Worm (Caenorhabditis elegans) whole organism, young adult: ENCODE results near the gene B0252.8.

Source experiments
- B0035.1 ChIP-seq: sonication (generic microtip); optimal IDR thresholded peaks from 2 replicates; lab custom pipeline; 2016; ENCODE audit warnings: missing genetic modification characterization, mild to moderate bottlenecking, missing compliant biosample characterization, missing genotype, missing genetic modification reagents
- C06A6.2 ChIP-seq: fragments of 200-800 bp; sonication (Bioruptor generic); conservative IDR thresholded peaks from 2 replicates; pipeline ENCODE4 v1.3.6; 2022; ENCODE audit warnings: missing genetic modification characterization, missing compliant biosample characterization
- F10E7.11 ChIP-seq: sonication (generic microtip); optimal IDR thresholded peaks from 2 replicates; lab custom pipeline; 2017; ENCODE audit warnings: mild to moderate bottlenecking, missing genetic modification characterization, moderate library complexity, missing compliant biosample characterization
- F22D6.2 ChIP-seq: sonication (generic microtip); optimal IDR thresholded peaks from 2 replicates; lab custom pipeline; 2016; ENCODE audit warnings: mild to moderate bottlenecking, missing genetic modification characterization, missing compliant biosample characterization
- F39B2.1 ChIP-seq: fragments of 200-800 bp; sonication (Bioruptor generic); IDR thresholded peaks from 2 replicates; pipeline ENCODE4 v1.3.6; 2022; ENCODE audit warnings: missing genetic modification reagents, missing genetic modification characterization, missing compliant biosample characterization
- F57A8.1 ChIP-seq: fragments of 200-800 bp; sonication (Bioruptor generic); optimal IDR thresholded peaks from 2 replicates; lab custom pipeline; 2018; ENCODE audit warnings: mild to moderate bottlenecking, missing genetic modification characterization, moderate library complexity, missing compliant biosample characterization
- T26A5.8 ChIP-seq: sonication (generic microtip); optimal IDR thresholded peaks from 2 replicates; lab custom pipeline; 2016; ENCODE audit warnings: missing genetic modification characterization, missing compliant biosample characterization
- Y67H2A.10 ChIP-seq: fragments of 200-800 bp; sonication (Bioruptor generic); conservative IDR thresholded peaks from 2 replicates; pipeline ENCODE4 v1.3.6; 2022; ENCODE audit warnings: missing genetic modification reagents, missing genetic modification characterization, missing compliant biosample characterization
- Y95B8A.8 ChIP-seq: fragments of 200-800 bp; sonication (Bioruptor generic); IDR thresholded peaks from 2 replicates; pipeline ENCODE4 v1.3.6; 2022; ENCODE audit warnings: missing genetic modification reagents, missing genetic modification characterization, missing compliant biosample characterization
- ZK185.1 ChIP-seq: sonication (generic microtip); optimal IDR thresholded peaks from 2 replicates; lab custom pipeline; 2016; ENCODE audit warnings: mild to moderate bottlenecking, missing genetic modification characterization, missing compliant biosample characterization; ENCODE audit not compliant: poor library complexity, severe bottlenecking
- atf-7 ChIP-seq: sonication (generic microtip); optimal IDR thresholded peaks from 2 replicates; lab custom pipeline; 2017; ENCODE audit warnings: mild to moderate bottlenecking, missing genetic modification characterization, missing compliant biosample characterization
- attf-3 ChIP-seq: fragments of 200-800 bp; sonication (Bioruptor generic); conservative IDR thresholded peaks from 2 replicates; pipeline ENCODE4 v1.3.6; 2022; ENCODE audit warnings: missing genetic modification reagents, missing genetic modification characterization, missing compliant biosample characterization
- attf-5 ChIP-seq: fragments of 200-800 bp; sonication (Bioruptor generic); optimal IDR thresholded peaks from 2 replicates; lab custom pipeline; 2018; ENCODE audit warnings: mild to moderate bottlenecking, missing genetic modification characterization, missing compliant biosample characterization
- bed-1 ChIP-seq: fragments of 200-800 bp; sonication (Bioruptor generic); IDR thresholded peaks from 2 replicates; pipeline ENCODE4 v1.3.6; 2022; ENCODE audit warnings: missing genetic modification reagents, missing genetic modification characterization, missing compliant biosample characterization
- ceh-100 ChIP-seq: fragments of 200-800 bp; sonication (Bioruptor generic); IDR thresholded peaks from 2 replicates; pipeline ENCODE4 v1.3.6; 2022; ENCODE audit warnings: missing genetic modification reagents, missing genetic modification characterization, missing compliant biosample characterization
- ceh-40 ChIP-seq: fragments of 200-800 bp; sonication (Bioruptor generic); IDR thresholded peaks from 2 replicates; pipeline ENCODE4 v1.3.6; 2022; ENCODE audit warnings: missing genetic modification characterization, missing compliant biosample characterization
- die-1 ChIP-seq: sonication (generic microtip); optimal IDR thresholded peaks from 2 replicates; lab custom pipeline; 2016; ENCODE audit warnings: missing genotype, mild to moderate bottlenecking, missing genetic modification characterization, missing compliant biosample characterization
- efl-1 ChIP-seq: fragments of 150-350 bp; optimal IDR thresholded peaks from 2 replicates; lab custom pipeline; 2014; ENCODE audit warnings: missing biosample characterization, missing genetic modification reagents, missing genetic modification characterization
- egl-18 ChIP-seq: fragments of 200-800 bp; sonication (Bioruptor generic); IDR thresholded peaks from 2 replicates; pipeline ENCODE4 v1.3.6; 2022; ENCODE audit warnings: missing genetic modification reagents, missing genetic modification characterization, missing compliant biosample characterization
- egrh-3 ChIP-seq: fragments of 200-800 bp; sonication (Bioruptor generic); IDR thresholded peaks from 2 replicates; pipeline ENCODE4 v1.3.6; 2022; ENCODE audit warnings: missing genetic modification reagents, missing genetic modification characterization, missing compliant biosample characterization
- ekl-4 ChIP-seq: fragments of 200-800 bp; sonication (Bioruptor generic); IDR thresholded peaks from 2 replicates; pipeline ENCODE4 v1.3.6; 2022; ENCODE audit warnings: missing genetic modification reagents, missing genetic modification characterization, missing compliant biosample characterization
- gei-17 ChIP-seq: fragments of 200-800 bp; sonication (Bioruptor generic); optimal IDR thresholded peaks from 2 replicates; lab custom pipeline; 2018; ENCODE audit warnings: mild to moderate bottlenecking, missing genetic modification characterization, missing compliant biosample characterization
- hlh-12 ChIP-seq: sonication (generic microtip); optimal IDR thresholded peaks from 2 replicates; lab custom pipeline; 2016; ENCODE audit warnings: missing genetic modification characterization, missing compliant biosample characterization
- hlh-26 ChIP-seq: fragments of 200-800 bp; sonication (Bioruptor generic); conservative IDR thresholded peaks from 2 replicates; pipeline ENCODE4 v1.3.6; 2022; ENCODE audit warnings: missing genetic modification reagents, missing genetic modification characterization, missing compliant biosample characterization
- hmg-1.2 ChIP-seq: fragments of 200-800 bp; sonication (Bioruptor generic); IDR thresholded peaks from 2 replicates; pipeline ENCODE4 v1.3.6; 2022; ENCODE audit warnings: missing genetic modification reagents, missing genetic modification characterization, missing compliant biosample characterization
- hrde-1 ChIP-seq: sonication (generic microtip); optimal IDR thresholded peaks from 2 replicates; lab custom pipeline; 2016; ENCODE audit warnings: missing genetic modification characterization, mild to moderate bottlenecking, missing compliant biosample characterization, moderate library complexity, missing genotype, missing genetic modification reagents, borderline replicate concordance
- hsf-1 ChIP-seq: fragments of 200-800 bp; sonication (Bioruptor generic); IDR thresholded peaks from 2 replicates; pipeline ENCODE4 v1.3.6; 2022; ENCODE audit warnings: missing genetic modification reagents, missing genetic modification characterization, missing compliant biosample characterization
- lin-26 ChIP-seq: fragments of 200-800 bp; sonication (Bioruptor generic); IDR thresholded peaks from 2 replicates; pipeline ENCODE4 v1.3.6; 2022; ENCODE audit warnings: missing genetic modification reagents, missing genetic modification characterization, missing compliant biosample characterization
- lin-40 ChIP-seq: sonication (generic microtip); optimal IDR thresholded peaks from 2 replicates; lab custom pipeline; 2016; ENCODE audit warnings: missing genetic modification characterization, mild to moderate bottlenecking, missing compliant biosample characterization, missing genotype, missing genetic modification reagents
- lin-54 ChIP-seq: fragments of 200-800 bp; sonication (Bioruptor generic); optimal IDR thresholded peaks from 2 replicates; lab custom pipeline; 2018; ENCODE audit warnings: mild to moderate bottlenecking, missing genetic modification characterization, missing compliant biosample characterization
- lsl-1 ChIP-seq: fragments of 200-800 bp; sonication (Bioruptor generic); optimal IDR thresholded peaks from 2 replicates; lab custom pipeline; 2018; ENCODE audit warnings: mild to moderate bottlenecking, missing genetic modification characterization, moderate library complexity, missing compliant biosample characterization
- lsy-27 ChIP-seq: sonication (generic microtip); optimal IDR thresholded peaks from 2 replicates; lab custom pipeline; 2017; ENCODE audit warnings: missing genetic modification characterization, mild to moderate bottlenecking, missing compliant biosample characterization, antibody characterized with exemption, missing genotype, borderline replicate concordance; ENCODE audit not compliant: insufficient read depth
- madf-3 ChIP-seq: fragments of 200-800 bp; sonication (Bioruptor generic); IDR thresholded peaks from 2 replicates; pipeline ENCODE4 v1.3.6; 2022; ENCODE audit warnings: missing genetic modification reagents, missing genetic modification characterization, missing compliant biosample characterization
- madf-6 ChIP-seq: fragments of 200-800 bp; sonication (Bioruptor generic); IDR thresholded peaks from 2 replicates; pipeline ENCODE4 v1.3.6; 2022; ENCODE audit warnings: missing genetic modification reagents, missing genetic modification characterization, missing compliant biosample characterization
- madf-8 ChIP-seq: fragments of 200-800 bp; sonication (Bioruptor generic); conservative IDR thresholded peaks from 2 replicates; pipeline ENCODE4 v1.3.6; 2022; ENCODE audit warnings: missing genetic modification reagents, missing genetic modification characterization, missing compliant biosample characterization
- mcd-1 ChIP-seq: fragments of 200-800 bp; sonication (Bioruptor generic); IDR thresholded peaks from 2 replicates; pipeline ENCODE4 v1.3.6; 2022; ENCODE audit warnings: missing genetic modification reagents, missing genetic modification characterization, missing compliant biosample characterization
- mes-4 ChIP-seq: sonication (generic microtip); optimal IDR thresholded peaks from 2 replicates; lab custom pipeline; 2016; ENCODE audit warnings: missing genotype, missing genetic modification characterization, missing compliant biosample characterization
- mxl-1 ChIP-seq: sonication (generic microtip); optimal IDR thresholded peaks from 2 replicates; lab custom pipeline; 2016; ENCODE audit warnings: missing genetic modification characterization, missing compliant biosample characterization
- nhr-27 ChIP-seq: fragments of 200-800 bp; sonication (Bioruptor generic); optimal IDR thresholded peaks from 2 replicates; lab custom pipeline; 2018; ENCODE audit warnings: mild to moderate bottlenecking, missing genetic modification characterization, moderate library complexity, missing compliant biosample characterization
- rcor-1 ChIP-seq: fragments of 200-800 bp; sonication (Bioruptor generic); IDR thresholded peaks from 2 replicates; pipeline ENCODE4 v1.3.6; 2022; ENCODE audit warnings: missing genetic modification reagents, missing genetic modification characterization, missing compliant biosample characterization
- repo-1 ChIP-seq: sonication (generic microtip); optimal IDR thresholded peaks from 2 replicates; lab custom pipeline; 2017; ENCODE audit warnings: mild to moderate bottlenecking, missing genetic modification characterization, missing compliant biosample characterization
- snpc-4 ChIP-seq, 5 experiments: fragments of 150-350 bp in 1 of 5; sonication (generic microtip) in 4 of 5; optimal IDR thresholded peaks; 2 replicates each; lab custom pipeline; 2014 to 2018; ENCODE audit warnings: missing genetic modification characterization in 5 of 5, missing biosample characterization in 3 of 5, antibody characterized with exemption in 2 of 5, mild to moderate bottlenecking in 2 of 5, missing compliant biosample characterization in 2 of 5, missing genotype in 2 of 5, moderate library complexity in 2 of 5, missing genetic modification reagents in 1 of 5
- sptf-2 ChIP-seq: fragments of 200-800 bp; sonication (Bioruptor generic); optimal IDR thresholded peaks from 2 replicates; lab custom pipeline; 2018; ENCODE audit warnings: mild to moderate bottlenecking, missing genetic modification characterization, missing compliant biosample characterization
- unc-62 ChIP-seq: fragments of 150-350 bp; optimal IDR thresholded peaks from 2 replicates; lab custom pipeline; 2014; ENCODE audit warnings: missing biosample characterization, missing genetic modification reagents, missing genetic modification characterization
- zfh-2 ChIP-seq: fragments of 200-800 bp; sonication (Bioruptor generic); conservative IDR thresholded peaks from 2 replicates; pipeline ENCODE4 v1.3.6; 2022; ENCODE audit warnings: missing genetic modification reagents, missing genetic modification characterization, missing compliant biosample characterization
- ztf-26 ChIP-seq: sonication (generic microtip); optimal IDR thresholded peaks from 2 replicates; lab custom pipeline; 2017; ENCODE audit warnings: missing genetic modification characterization, missing compliant biosample characterization

B0252.8 gene

DNA sequence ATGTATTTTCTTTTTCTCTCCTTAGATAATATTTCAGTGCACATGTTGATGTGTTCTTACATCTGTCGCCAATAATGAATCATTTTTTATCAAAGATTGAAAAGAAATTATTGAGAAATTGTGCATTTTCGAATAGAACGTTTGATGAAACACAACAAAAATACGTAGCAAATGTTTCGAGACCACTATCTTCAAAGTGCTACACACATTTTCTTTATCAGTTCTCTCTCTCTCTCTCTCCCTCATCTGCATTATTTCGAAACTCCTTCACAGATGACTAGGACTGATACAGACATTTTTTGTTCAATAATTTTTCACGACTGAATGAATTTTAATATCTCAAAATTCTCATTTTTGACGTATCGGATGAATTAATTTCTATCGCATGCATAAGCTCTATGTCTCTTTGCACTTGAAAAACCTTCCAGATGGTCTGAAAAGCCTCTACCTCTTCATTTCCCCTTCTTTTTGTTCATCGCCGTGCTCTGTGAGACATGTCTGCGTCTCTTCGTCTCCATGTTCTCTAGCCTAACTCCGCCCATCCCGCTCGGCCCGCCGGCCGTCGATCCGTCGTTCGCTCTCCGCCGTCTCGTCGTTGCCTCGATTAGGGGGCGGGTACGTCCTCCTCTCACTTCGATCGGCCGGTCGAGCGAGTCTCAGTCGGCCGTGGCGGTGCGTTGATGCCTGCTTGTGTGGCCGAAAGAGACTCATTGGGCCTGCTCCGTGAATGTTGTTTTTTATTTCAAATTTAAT lies 27.5 kb downstream of the B0252.8 start (continued):
- TF ChIP-seq snpc-4 (GFP tag; optimal IDR thresholded peaks at IDR 0.05; lab: Kevin White, UChicago) (no peak), snpc-4 (tag; optimal IDR thresholded peaks at IDR 0.05; lab: Kevin White, UChicago) (no peak), ztf-26 (no peak), hlh-26 (GFP tag; lab: Robert Waterston, UW) (no peak), zfh-2 (GFP tag; lab: Robert Waterston, UW) (peak; percentile 98), efl-1 (no peak), madf-3 (GFP tag; lab: Robert Waterston, UW) (no peak), T26A5.8 (tag; lab: Kevin White, UChicago) (no peak), Y95B8A.8 (GFP tag; lab: Robert Waterston, UW) (no peak), lin-54 (no peak), die-1 (tag; lab: Kevin White, UChicago) (no peak), repo-1 (no peak), mes-4 (tag; lab: Kevin White, UChicago) (no peak), egrh-3 (GFP tag; lab: Robert Waterston, UW) (peak; percentile 86; the same call in 1 of the 2 replicates), unc-62 (GFP tag; lab: Kevin White, UChicago) (peak; percentile 51), ZK185.1 (tag; lab: Kevin White, UChicago) (no peak), nhr-27 (no peak), hsf-1 (GFP tag; lab: Robert Waterston, UW) (no peak), lsl-1 (GFP tag; lab: Kevin White, UChicago) (no peak), sptf-2 (GFP tag; lab: Kevin White, UChicago) (no peak), F57A8.1 (GFP tag; lab: Kevin White, UChicago) (no peak), F39B2.1 (no peak), gei-17 (GFP tag; lab: Kevin White, UChicago) (no peak), lin-26 (GFP tag; lab: Robert Waterston, UW) (no peak), lsy-27 (tag; lab: Kevin White, UChicago) (no peak), attf-5 (GFP tag; lab: Kevin White, UChicago) (no peak), Y67H2A.10 (GFP tag; lab: Robert Waterston, UW) (no peak), bed-1 (no peak), ekl-4 (no peak), rcor-1 (no peak), ceh-40 (GFP tag; lab: Robert Waterston, UW) (no peak), ceh-100 (no peak), F10E7.11 (no peak), atf-7 (tag; lab: Kevin White, UChicago) (no peak)

DNA sequence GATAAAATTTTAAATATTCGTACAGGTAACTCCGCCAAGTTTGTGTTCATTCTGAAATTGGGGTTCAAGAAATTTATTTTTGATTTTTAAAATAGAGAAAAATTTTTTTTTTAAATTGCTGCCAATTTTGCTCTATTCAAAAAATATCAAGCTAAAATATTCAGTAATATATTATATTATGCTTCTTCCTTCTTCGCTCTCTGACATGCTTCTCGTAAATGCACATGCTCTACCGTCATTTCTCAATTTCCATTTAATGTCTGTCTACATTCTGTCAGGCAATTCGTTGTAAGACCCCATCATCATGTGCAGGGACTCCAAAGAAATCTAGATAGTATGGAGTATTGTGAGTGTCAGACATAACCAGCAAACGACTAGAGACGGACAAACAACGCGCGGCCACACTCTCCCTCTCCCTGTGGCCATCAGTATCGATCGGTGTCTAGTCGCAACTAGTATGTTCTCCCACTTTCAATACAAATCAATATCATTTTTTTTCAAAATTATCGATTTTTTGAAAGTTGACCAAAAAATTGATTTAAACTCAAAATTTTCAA lies 35.4 kb downstream of the B0252.8 start, which contains the start of the genes malt-1 and ceh-38:
Gene malt-1 (minus strand): TSS at position 51 of the 557 bp plus-strand sequence.
Gene ceh-38 (plus strand): TSS at position 277 of the 557 bp plus-strand sequence.
- TF ChIP-seq egl-18 (GFP tag; lab: Robert Waterston, UW) (no peak), F57A8.1 (GFP tag; lab: Kevin White, UChicago) (no peak), hrde-1 (no peak), mxl-1 (tag; lab: Kevin White, UChicago) (no peak), lin-40 (tag; lab: Kevin White, UChicago) (peak; percentile 92), madf-8 (GFP tag; lab: Robert Waterston, UW) (no peak), F39B2.1 (no peak), ceh-40 (GFP tag; lab: Robert Waterston, UW) (no peak), attf-3 (peak; percentile 62), mcd-1 (peak; percentile 75), hmg-1.2 (GFP tag; lab: Robert Waterston, UW) (peak; percentile 86), T26A5.8 (tag; lab: Kevin White, UChicago) (no peak), F22D6.2 (tag; lab: Kevin White, UChicago) (no peak), attf-5 (GFP tag; lab: Kevin White, UChicago) (peak; percentile 98), unc-62 (GFP tag; lab: Kevin White, UChicago) (peak; percentile 86), C06A6.2 (GFP tag; lab: Robert Waterston, UW) (peak; percentile 77), hlh-12 (tag; lab: Kevin White, UChicago) (no peak), snpc-4 (GFP tag; optimal IDR thresholded peaks at IDR 0.05; lab: Kevin White, UChicago) (peak; percentile 5), snpc-4 (tag; optimal IDR thresholded peaks at IDR 0.05; lab: Kevin White, UChicago) (peak; percentile 81 to 89 (median 86)), madf-6 (GFP tag; lab: Robert Waterston, UW) (no peak), nhr-27 (no peak), B0035.1 (tag; lab: Kevin White, UChicago) (no peak)
